Worm (Caenorhabditis elegans): Measurements from ENCODE around the gene twk-13.
A peak's percentile ranks its signal among the peaks of the same experiment; 100 is the strongest.

The twk-13 gene

DNA sequence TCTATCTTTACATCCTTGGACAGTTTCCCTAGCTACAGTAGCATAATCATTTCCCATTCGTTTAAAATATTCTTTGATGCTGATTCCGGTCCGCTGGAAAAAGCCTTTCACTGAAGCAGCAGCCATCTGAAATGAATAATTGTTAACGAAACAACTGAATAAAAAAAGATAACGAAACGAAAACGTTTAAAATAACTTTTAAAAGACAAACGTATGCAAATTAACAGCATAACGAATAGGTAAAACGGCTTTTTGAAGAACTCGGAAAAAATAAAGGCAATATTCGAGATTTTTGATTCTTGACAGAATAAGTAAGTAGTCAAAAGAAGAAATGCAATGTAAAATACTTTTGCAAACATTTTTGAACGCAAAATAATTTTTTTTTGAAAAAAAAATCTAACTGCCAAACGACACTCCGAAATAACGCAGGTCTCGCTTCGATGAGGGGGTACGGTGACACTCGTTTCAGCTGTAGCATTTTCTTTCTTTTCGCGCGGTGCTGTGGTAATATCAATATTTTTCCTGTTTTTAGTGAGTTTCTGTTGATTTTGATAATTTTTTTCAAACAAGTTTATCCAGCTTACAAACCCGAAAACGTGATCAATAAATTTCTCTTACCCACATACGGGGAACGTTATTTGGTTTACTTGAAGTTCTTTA lies 19.8 kb downstream of the twk-13 start, which contains the start of the genes R04F11.5 and R04F11.2 (continued):
- TF ChIP-seq mef-2 (tag; optimal IDR thresholded peaks at IDR 0.05) = no peak
- TF ChIP-seq Y116A8C.19 (tag; optimal IDR thresholded peaks at IDR 0.05; ENCODE audit: borderline replicate concordance) = no peak
- no peak for TF ChIP-seq vab-15 (tag; optimal IDR thresholded peaks at IDR 0.05)
- TF ChIP-seq C04F5.9 (tag; optimal IDR thresholded peaks at IDR 0.05) = no peak
- no peak for TF ChIP-seq pag-3 (tag; optimal IDR thresholded peaks at IDR 0.05; ENCODE audit: borderline replicate concordance, insufficient read depth)
- no peak for TF ChIP-seq efl-3 (GFP tag; optimal IDR thresholded peaks at IDR 0.05)
- no peak for TF ChIP-seq ces-1 (GFP tag; optimal IDR thresholded peaks at IDR 0.05)
- TF ChIP-seq mab-9 (GFP tag; IDR thresholded peaks at IDR 0.05) = no peak
- TF ChIP-seq ceh-88 (GFP tag; IDR thresholded peaks at IDR 0.05) = peak; percentile 7; the same call in 1 of the 2 replicates
- TF ChIP-seq snpc-4 (tag; optimal IDR thresholded peaks at IDR 0.05) = peak; percentile 74
- peak; percentile 18 for TF ChIP-seq zip-4 (GFP tag; optimal IDR thresholded peaks at IDR 0.05)
- TF ChIP-seq dpl-1 (GFP tag; optimal IDR thresholded peaks at IDR 0.05) = peak; percentile 80 to 88 (median 82)
- peak; percentile 19 for TF ChIP-seq aly-2 (tag; optimal IDR thresholded peaks at IDR 0.05)
- TF ChIP-seq nhr-20 (tag; optimal IDR thresholded peaks at IDR 0.05) = peak; percentile 76
- peak; percentile 84 to 91 for TF ChIP-seq lin-35 (GFP tag; optimal IDR thresholded peaks at IDR 0.05)
- TF ChIP-seq unc-98 (GFP tag; IDR thresholded peaks at IDR 0.05) = no peak
- TF ChIP-seq tlp-1 (tag; optimal IDR thresholded peaks at IDR 0.05) = no peak
- TF ChIP-seq egl-27 (tag; optimal IDR thresholded peaks at IDR 0.05) = no peak
- peak; percentile 92 for TF ChIP-seq mep-1 (tag; optimal IDR thresholded peaks at IDR 0.05)
- peak; percentile 2 for TF ChIP-seq hpl-2 (GFP tag; optimal IDR thresholded peaks at IDR 0.05)
- peak; percentile 66 for TF ChIP-seq jun-1 (tag; optimal IDR thresholded peaks at IDR 0.05)
- TF ChIP-seq F16B12.6 (tag; optimal IDR thresholded peaks at IDR 0.05) = peak; percentile 49
- TF ChIP-seq nhr-47 (tag; optimal IDR thresholded peaks at IDR 0.05) = peak; percentile 77
- peak; percentile 71 for TF ChIP-seq nhr-90 (tag; optimal IDR thresholded peaks at IDR 0.05; ENCODE audit: poor library complexity)
- peak; percentile 84 to 88 for TF ChIP-seq efl-1 (optimal IDR thresholded peaks at IDR 0.05)
- peak; percentile 85 to 98 for TF ChIP-seq efl-1 (GFP tag; optimal IDR thresholded peaks at IDR 0.05 in 1 of 2)
- TF ChIP-seq fkh-10 (GFP tag; optimal IDR thresholded peaks at IDR 0.05) = no peak
- peak; percentile 49 for TF ChIP-seq dsc-1 (tag; optimal IDR thresholded peaks at IDR 0.05)
- peak; percentile 59 for TF ChIP-seq lin-39 (tag; optimal IDR thresholded peaks at IDR 0.05)
- TF ChIP-seq fkh-4 (tag; optimal IDR thresholded peaks at IDR 0.05; ENCODE audit: borderline replicate concordance) = no peak
- no peak for TF ChIP-seq aha-1 (tag; optimal IDR thresholded peaks at IDR 0.05)
- TF ChIP-seq nhr-76 (tag; optimal IDR thresholded peaks at IDR 0.05) = no peak
- peak; percentile 86 for TF ChIP-seq snu-23 (GFP tag; optimal IDR thresholded peaks at IDR 0.05)
- TF ChIP-seq elt-2 (tag; optimal IDR thresholded peaks at IDR 0.05) = no peak
- TF ChIP-seq nhr-12 (tag; optimal IDR thresholded peaks at IDR 0.05) = no peak
- peak; percentile 34 for TF ChIP-seq pax-3 (tag; optimal IDR thresholded peaks at IDR 0.05)
- TF ChIP-seq nhr-11 (tag; optimal IDR thresholded peaks at IDR 0.05) = peak; percentile 34
- TF ChIP-seq ztf-11 (tag; optimal IDR thresholded peaks at IDR 0.05) = no peak
- TF ChIP-seq alr-1 (tag; optimal IDR thresholded peaks at IDR 0.05; ENCODE audit: borderline replicate concordance) = no peak
- no peak for TF ChIP-seq sptf-1 (tag; optimal IDR thresholded peaks at IDR 0.05)
- peak; percentile 31 for TF ChIP-seq nhr-237 (tag; optimal IDR thresholded peaks at IDR 0.05)
- TF ChIP-seq elt-3 (tag; optimal IDR thresholded peaks at IDR 0.05) = peak in 3 of 6 experiments; percentile 45 to 91 (median 65)
- TF ChIP-seq ceh-90 (tag; optimal IDR thresholded peaks at IDR 0.05) = no peak
- no peak for TF ChIP-seq hlh-17 (GFP tag; optimal IDR thresholded peaks at IDR 0.05; ENCODE audit: borderline replicate concordance)
- no peak for TF ChIP-seq unc-62 (GFP tag; optimal IDR thresholded peaks at IDR 0.05)
- TF ChIP-seq xbp-1 (tag; optimal IDR thresholded peaks at IDR 0.05) = peak; percentile 73
- TF ChIP-seq lin-13 (GFP tag; optimal IDR thresholded peaks at IDR 0.05) = peak; percentile 56
